Fruit fly (Drosophila melanogaster) whole organism, embryonic: ENCODE measurements around the gene CG31800.

Experiments used
- Abd-B ChIP-seq: fragments of 200-800 bp; sonication (Bioruptor generic); optimal IDR thresholded peaks from 2 replicates; lab custom pipeline; 2018; ENCODE audit warnings: missing biosample characterization, mild to moderate bottlenecking, missing genetic modification characterization, moderate library complexity
- Antp ChIP-seq: fragments of 200-800 bp; sonication (Bioruptor generic); optimal IDR thresholded peaks from 3 replicates; lab custom pipeline; 2016; ENCODE audit warnings: missing biosample characterization, missing genetic modification characterization
- Bgb ChIP-seq: fragments of 200-800 bp; sonication (Bioruptor generic); IDR thresholded peaks from 2 replicates; pipeline ENCODE4 v1.3.6; 2022; ENCODE audit warnings: missing biosample characterization, missing genetic modification characterization; ENCODE audit not compliant: partially characterized antibody
- Blimp-1 ChIP-seq: fragments of 200-800 bp; sonication (Bioruptor generic); optimal IDR thresholded peaks from 3 replicates; lab custom pipeline; 2018; ENCODE audit warnings: missing biosample characterization, missing genetic modification characterization, mild to moderate bottlenecking, moderate library complexity, missing genetic modification reagents
- Bteb2 ChIP-seq: fragments of 200-800 bp; sonication (Bioruptor generic); optimal IDR thresholded peaks from 2 replicates; lab custom pipeline; 2016; ENCODE audit warnings: missing biosample characterization, missing genetic modification characterization
- CG1024 ChIP-seq: fragments of 200-800 bp; sonication (Bioruptor generic); IDR thresholded peaks from 2 replicates; pipeline ENCODE4 v1.3.6; 2022; ENCODE audit warnings: missing biosample characterization, missing genetic modification characterization
- CG11085 ChIP-seq: fragments of 200-800 bp; sonication (Bioruptor generic); IDR thresholded peaks from 2 replicates; pipeline ENCODE4 v1.3.6; 2022; ENCODE audit warnings: missing biosample characterization, missing genetic modification characterization
- CG11247 ChIP-seq: fragments of 200-800 bp; sonication (Bioruptor generic); IDR thresholded peaks from 2 replicates; pipeline ENCODE4 v1.3.6; 2022; ENCODE audit warnings: missing biosample characterization, missing genetic modification characterization
- CG12769 ChIP-seq: fragments of 200-800 bp; sonication (Bioruptor generic); optimal IDR thresholded peaks from 2 replicates; lab custom pipeline; 2019; ENCODE audit warnings: missing biosample characterization, mild to moderate bottlenecking, missing genetic modification characterization, moderate library complexity
- CG12942 ChIP-seq: fragments of 200-800 bp; sonication (Bioruptor generic); optimal IDR thresholded peaks from 3 replicates; lab custom pipeline; 2016; ENCODE audit warnings: missing biosample characterization, missing genetic modification characterization
- CG14667 ChIP-seq: fragments of 200-800 bp; sonication (Bioruptor generic); IDR thresholded peaks from 2 replicates; pipeline ENCODE4 v1.3.6; 2022; ENCODE audit warnings: missing biosample characterization, missing genetic modification characterization
- CG15601 ChIP-seq: fragments of 200-800 bp; sonication (Bioruptor generic); optimal IDR thresholded peaks from 3 replicates; lab custom pipeline; 2019; ENCODE audit warnings: missing biosample characterization, mild to moderate bottlenecking, missing genetic modification characterization, moderate library complexity
- CG17802 ChIP-seq: fragments of 200-800 bp; sonication (Bioruptor generic); optimal IDR thresholded peaks from 2 replicates; lab custom pipeline; 2018; ENCODE audit warnings: missing biosample characterization, mild to moderate bottlenecking, missing genetic modification characterization, moderate library complexity
- CG31441 ChIP-seq: fragments of 200-800 bp; sonication (Bioruptor generic); IDR thresholded peaks from 2 replicates; pipeline ENCODE4 v1.3.6; 2022; ENCODE audit warnings: missing biosample characterization, missing genetic modification characterization
- CG34376 ChIP-seq: fragments of 200-800 bp; sonication (Bioruptor generic); optimal IDR thresholded peaks from 2 replicates; lab custom pipeline; 2018; ENCODE audit warnings: missing biosample characterization, mild to moderate bottlenecking, missing genetic modification characterization
- CG3847 ChIP-seq: fragments of 200-800 bp; sonication (Bioruptor generic); IDR thresholded peaks from 2 replicates; pipeline ENCODE4 v1.3.6; 2022; ENCODE audit warnings: missing biosample characterization, missing genetic modification characterization
- CG3995 ChIP-seq: fragments of 200-800 bp; sonication (Bioruptor generic); optimal IDR thresholded peaks from 3 replicates; lab custom pipeline; 2016; ENCODE audit warnings: missing biosample characterization, missing genetic modification characterization
- CG7271 ChIP-seq: fragments of 200-800 bp; sonication (Bioruptor generic); optimal IDR thresholded peaks from 2 replicates; lab custom pipeline; 2018; ENCODE audit warnings: missing biosample characterization, mild to moderate bottlenecking, missing genetic modification characterization, moderate library complexity
- CG7963 ChIP-seq: fragments of 200-800 bp; sonication (Bioruptor generic); IDR thresholded peaks from 3 replicates; pipeline ENCODE4 v1.3.6; 2022; ENCODE audit warnings: missing biosample characterization, missing genetic modification characterization; ENCODE audit not compliant: partially characterized antibody
- CG9932 ChIP-seq: fragments of 200-800 bp; sonication (Bioruptor generic); IDR thresholded peaks from 2 replicates; pipeline ENCODE4 v1.3.6; 2022; ENCODE audit warnings: missing biosample characterization, missing genetic modification characterization
- Deaf1 ChIP-seq: fragments of 200-800 bp; optimal IDR thresholded peaks from 3 replicates; lab custom pipeline; 2019; ENCODE audit warnings: missing biosample characterization, mild to moderate bottlenecking, missing genetic modification characterization, moderate library complexity
- Doc2 ChIP-seq: fragments of 200-800 bp; sonication (Bioruptor generic); IDR thresholded peaks from 2 replicates; pipeline ENCODE4 v1.3.6; 2022; ENCODE audit warnings: missing biosample characterization, missing genetic modification characterization
- Hand ChIP-seq: fragments of 200-800 bp; sonication (Bioruptor generic); optimal IDR thresholded peaks from 2 replicates; lab custom pipeline; 2017; ENCODE audit warnings: mild to moderate bottlenecking, missing biosample characterization, missing genetic modification reagents, missing genetic modification characterization
- Hmr ChIP-seq: fragments of 200-800 bp; sonication (Bioruptor generic); optimal IDR thresholded peaks from 3 replicates; lab custom pipeline; 2017; ENCODE audit warnings: mild to moderate bottlenecking, missing biosample characterization, missing genetic modification reagents, missing genetic modification characterization
- Kr ChIP-seq: fragments of 200-800 bp; sonication (Bioruptor generic); optimal IDR thresholded peaks from 2 replicates; lab custom pipeline; 2017; ENCODE audit warnings: missing biosample characterization, mild to moderate bottlenecking, missing genetic modification characterization
- Max ChIP-seq: fragments of 200-800 bp; sonication (Bioruptor generic); optimal IDR thresholded peaks from 2 replicates; lab custom pipeline; 2016; ENCODE audit warnings: missing biosample characterization, mild to moderate bottlenecking, missing genetic modification characterization
- Med ChIP-seq: fragments of 200-800 bp; sonication (Bioruptor generic); peaks from one replicate; lab custom pipeline; 2016; ENCODE audit warnings: missing biosample characterization, missing genetic modification characterization, mild to moderate bottlenecking, inconsistent platforms, moderate library complexity
- Sry-δ ChIP-seq: fragments of 200-800 bp; sonication (Bioruptor generic); optimal IDR thresholded peaks from 2 replicates; lab custom pipeline; 2016; ENCODE audit warnings: missing biosample characterization, missing genetic modification characterization
- Taf1 ChIP-seq: fragments of 200-800 bp; sonication (Bioruptor generic); IDR thresholded peaks from 2 replicates; pipeline ENCODE4 v1.3.6; 2022; ENCODE audit warnings: missing biosample characterization, missing genetic modification characterization
- amos ChIP-seq: fragments of 200-800 bp; sonication (Bioruptor generic); IDR thresholded peaks from 2 replicates; pipeline ENCODE4 v1.3.6; 2022; ENCODE audit warnings: missing biosample characterization, missing genetic modification characterization; ENCODE audit not compliant: partially characterized antibody
- aop ChIP-seq: fragments of 200-800 bp; sonication (Bioruptor generic); IDR thresholded peaks from 2 replicates; pipeline ENCODE4 v1.3.6; 2022; ENCODE audit warnings: missing biosample characterization, missing genetic modification characterization
- chinmo ChIP-seq: fragments of 200-800 bp; sonication (Bioruptor generic); IDR thresholded peaks from 4 replicates; pipeline ENCODE4 v1.3.6; 2022; ENCODE audit warnings: missing biosample characterization, missing genetic modification characterization; ENCODE audit not compliant: partially characterized antibody
- crc ChIP-seq: fragments of 200-800 bp; sonication (Bioruptor generic); optimal IDR thresholded peaks from 2 replicates; lab custom pipeline; 2016; ENCODE audit warnings: missing biosample characterization, missing genetic modification characterization
- croc ChIP-seq: fragments of 200-800 bp; sonication (Bioruptor generic); conservative IDR thresholded peaks from 3 replicates; pipeline ENCODE4 v1.3.6; 2022; ENCODE audit warnings: missing biosample characterization, missing genetic modification characterization
- emc ChIP-seq: fragments of 200-800 bp; sonication (Bioruptor generic); optimal IDR thresholded peaks from 2 replicates; lab custom pipeline; 2016; ENCODE audit warnings: missing biosample characterization, missing genetic modification characterization
- ems ChIP-seq: fragments of 200-800 bp; sonication (Bioruptor generic); optimal IDR thresholded peaks from 3 replicates; lab custom pipeline; 2016; ENCODE audit warnings: missing biosample characterization, missing genetic modification characterization
- gcm2 ChIP-seq: fragments of 200-800 bp; sonication (Bioruptor generic); optimal IDR thresholded peaks from 2 replicates; lab custom pipeline; 2016; ENCODE audit warnings: missing biosample characterization, missing genetic modification characterization
- hb ChIP-seq: fragments of 200-800 bp; sonication (Bioruptor generic); IDR thresholded peaks from 3 replicates; pipeline ENCODE4 v1.3.6; 2022; ENCODE audit warnings: missing biosample characterization, missing genetic modification characterization; ENCODE audit not compliant: partially characterized antibody
- insv ChIP-seq, 2 experiments: fragments of 200-800 bp; sonication (Bioruptor generic); optimal IDR thresholded peaks; 3 replicates each; lab custom pipeline; 2016 to 2018; ENCODE audit warnings: missing biosample characterization in 2 of 2, missing genetic modification characterization in 2 of 2
- jigr1 ChIP-seq: fragments of 200-800 bp; sonication (Bioruptor generic); IDR thresholded peaks from 3 replicates; pipeline ENCODE4 v1.3.6; 2022; ENCODE audit warnings: missing biosample characterization, missing genetic modification characterization
- klu ChIP-seq: fragments of 200-800 bp; sonication (Bioruptor generic); IDR thresholded peaks from 2 replicates; pipeline ENCODE4 v1.3.6; 2022; ENCODE audit warnings: missing biosample characterization, missing genetic modification characterization
- otp ChIP-seq: fragments of 200-800 bp; sonication (Bioruptor generic); IDR thresholded peaks from 3 replicates; pipeline ENCODE4, ENCODE4 v1.3.6; 2022; ENCODE audit warnings: missing biosample characterization, missing genetic modification characterization
- pho ChIP-seq: fragments of 200-800 bp; sonication (Bioruptor generic); optimal IDR thresholded peaks from 2 replicates; lab custom pipeline; 2016; ENCODE audit warnings: missing biosample characterization, missing genetic modification characterization
- salm ChIP-seq: fragments of 200-800 bp; sonication (Bioruptor generic); optimal IDR thresholded peaks from 2 replicates; lab custom pipeline; 2018; ENCODE audit warnings: missing biosample characterization, mild to moderate bottlenecking, missing genetic modification characterization
- tap ChIP-seq: fragments of 200-800 bp; optimal IDR thresholded peaks from 3 replicates; lab custom pipeline; 2019; ENCODE audit warnings: missing biosample characterization, mild to moderate bottlenecking, missing genetic modification characterization, moderate library complexity
- tio ChIP-seq: fragments of 200-800 bp; sonication (Bioruptor generic); optimal IDR thresholded peaks from 2 replicates; lab custom pipeline; 2017; ENCODE audit warnings: missing biosample characterization, missing genetic modification characterization, inconsistent platforms
- vvl ChIP-seq: fragments of 200-800 bp; sonication (Bioruptor generic); IDR thresholded peaks from 2 replicates; pipeline ENCODE4 v1.3.6; 2022; ENCODE audit warnings: missing biosample characterization, missing genetic modification characterization
- wor ChIP-seq: fragments of 200-800 bp; sonication (Bioruptor generic); IDR thresholded peaks from 2 replicates; pipeline ENCODE4 v1.3.6; 2022; ENCODE audit warnings: missing biosample characterization, missing genetic modification characterization
- zen2 ChIP-seq: fragments of 200-800 bp; sonication (Bioruptor generic); IDR thresholded peaks from 3 replicates; pipeline ENCODE4 v1.3.6; 2022; ENCODE audit warnings: missing biosample characterization, missing genetic modification characterization; ENCODE audit not compliant: partially characterized antibody

CG31800 gene

dm6 chr2L:19023972-19024743 lies 10.2 kb downstream of the CG31800 start (continued):
- no peak for TF ChIP-seq Taf1 (GFP tag; lab: Robert Waterston, UW)
- TF ChIP-seq CG12769 = peak; percentile 61
- TF ChIP-seq CG12942 (GFP tag; lab: Kevin White, UChicago) = peak; percentile 35
- peak in 1 of 2 experiments; percentile 5 for TF ChIP-seq insv (GFP tag; optimal IDR thresholded peaks at IDR 0.05; lab: Kevin White, UChicago)
- TF ChIP-seq aop (GFP tag; lab: Robert Waterston, UW) = no peak
- TF ChIP-seq crc (GFP tag; lab: Kevin White, UChicago) = no peak
- TF ChIP-seq gcm2 (GFP tag; lab: Kevin White, UChicago) = no peak
- peak; percentile 40 for TF ChIP-seq tio (GFP tag; lab: Kevin White, UChicago)
- TF ChIP-seq CG3847 = 0 out of 2 replicates have a peak, but pooled peaks have one; percentile 9
- TF ChIP-seq Kr (GFP tag; lab: Kevin White, UChicago) = no peak
- no peak for TF ChIP-seq CG7271 (tag; lab: Kevin White, UChicago)
- TF ChIP-seq emc (GFP tag; lab: Kevin White, UChicago) = no peak
- peak; percentile 67 for TF ChIP-seq Med (GFP tag; lab: Kevin White, UChicago)
- TF ChIP-seq CG3995 (GFP tag; lab: Kevin White, UChicago) = no peak
- TF ChIP-seq klu (GFP tag; lab: Robert Waterston, UW) = no peak
- no peak for TF ChIP-seq Sry-δ (GFP tag; lab: Kevin White, UChicago)
- peak; percentile 88 for TF ChIP-seq Hmr
- peak; percentile 36 for TF ChIP-seq Abd-B (GFP tag; lab: Kevin White, UChicago)
- peak; percentile 74 for TF ChIP-seq tap (tag; lab: Kevin White, UChicago)
- TF ChIP-seq CG31441 (GFP tag; lab: Robert Waterston, UW) = peak; percentile 74
- peak; percentile 14 for TF ChIP-seq CG17802 (tag; lab: Kevin White, UChicago)
- no peak; the same call in 2 of the 3 replicates for TF ChIP-seq croc (GFP tag; lab: Robert Waterston, UW)
- TF ChIP-seq Blimp-1 (GFP tag; lab: Kevin White, UChicago) = peak; percentile 60
- TF ChIP-seq CG1024 (GFP tag; lab: Robert Waterston, UW) = no peak
- no peak for TF ChIP-seq Antp (GFP tag; lab: Kevin White, UChicago)
- TF ChIP-seq amos (GFP tag; lab: Robert Waterston, UW) = no peak
- no peak for TF ChIP-seq salm (tag; lab: Kevin White, UChicago)
- TF ChIP-seq Deaf1 (tag; lab: Kevin White, UChicago) = peak; percentile 54
- TF ChIP-seq Hand (GFP tag; lab: Kevin White, UChicago) = peak; percentile 86
- TF ChIP-seq Bgb = no peak; the same call in 1 of the 2 replicates
- TF ChIP-seq wor (GFP tag; lab: Robert Waterston, UW) = peak; percentile 47; the same call in 1 of the 2 replicates
- peak; percentile 21; the same call in 1 of the 2 replicates for TF ChIP-seq CG14667 (GFP tag; lab: Robert Waterston, UW)
- TF ChIP-seq Bteb2 = peak; percentile 40
- TF ChIP-seq zen2 (GFP tag; lab: Robert Waterston, UW) = no peak
- peak; percentile 72 for TF ChIP-seq CG15601
- no peak for TF ChIP-seq otp (GFP tag; lab: Robert Waterston, UW)
- TF ChIP-seq Doc2 (GFP tag; lab: Robert Waterston, UW) = no peak
- TF ChIP-seq chinmo (GFP tag; lab: Robert Waterston, UW) = 0 out of 4 replicates have a peak, but pooled peaks have one; percentile 38
- TF ChIP-seq CG11247 = no peak
- no peak for TF ChIP-seq hb (GFP tag; lab: Robert Waterston, UW)
- TF ChIP-seq Max = peak; percentile 21
- no peak for TF ChIP-seq CG7963 (GFP tag; lab: Robert Waterston, UW)
- TF ChIP-seq vvl (GFP tag; lab: Robert Waterston, UW) = no peak
- no peak for TF ChIP-seq ems (GFP tag; lab: Kevin White, UChicago)
- TF ChIP-seq jigr1 (GFP tag; lab: Robert Waterston, UW) = no peak
- TF ChIP-seq CG9932 (GFP tag; lab: Robert Waterston, UW) = no peak
- TF ChIP-seq pho (GFP tag; lab: Kevin White, UChicago) = peak; percentile 13
- TF ChIP-seq CG11085 (GFP tag; lab: Robert Waterston, UW) = no peak
- TF ChIP-seq CG34376 (GFP tag; lab: Kevin White, UChicago) = peak; percentile 67
